Worm (Caenorhabditis elegans) whole organism, late embryonic: Measurements from ENCODE around the gene Y47D7A.6.

Experiments used
- C08G9.2 ChIP-seq: sonication (generic microtip); optimal IDR thresholded peaks from 2 replicates; lab custom pipeline; 2016; ENCODE audit warnings: mild to moderate bottlenecking, missing genetic modification characterization, moderate library complexity, missing compliant biosample characterization
- F13H6.1 ChIP-seq: sonication (generic microtip); optimal IDR thresholded peaks from 2 replicates; lab custom pipeline; 2016; ENCODE audit warnings: missing genetic modification characterization, missing compliant biosample characterization
- K02D7.2 ChIP-seq: sonication (generic microtip); optimal IDR thresholded peaks from 2 replicates; lab custom pipeline; 2017; ENCODE audit warnings: mild to moderate bottlenecking, missing genetic modification characterization, missing compliant biosample characterization
- T23F11.4 ChIP-seq: fragments of 200-800 bp; sonication (Bioruptor generic); optimal IDR thresholded peaks from 2 replicates; lab custom pipeline; 2018; ENCODE audit warnings: mild to moderate bottlenecking, missing genetic modification characterization, missing compliant biosample characterization
- ama-1 ChIP-seq: fragments of 150-350 bp; optimal IDR thresholded peaks from 2 replicates; lab custom pipeline; 2014
- ceh-18 ChIP-seq: sonication (generic microtip); optimal IDR thresholded peaks from 2 replicates; lab custom pipeline; 2016; ENCODE audit warnings: missing genetic modification characterization, missing compliant biosample characterization
- ceh-2 ChIP-seq: sonication (generic microtip); optimal IDR thresholded peaks from 2 replicates; lab custom pipeline; 2016; ENCODE audit warnings: missing genotype, missing genetic modification characterization, missing compliant biosample characterization
- ceh-22 ChIP-seq: sonication (generic microtip); optimal IDR thresholded peaks from 2 replicates; lab custom pipeline; 2017; ENCODE audit warnings: missing biosample characterization, missing genetic modification characterization
- ceh-24 ChIP-seq: sonication (generic microtip); optimal IDR thresholded peaks from 2 replicates; lab custom pipeline; 2016; ENCODE audit warnings: mild to moderate bottlenecking, missing genetic modification characterization, missing compliant biosample characterization
- ceh-30 ChIP-seq: fragments of 150-350 bp; optimal IDR thresholded peaks from 2 replicates; lab custom pipeline; 2014; ENCODE audit warnings: missing biosample characterization, missing genetic modification characterization
- ceh-34 ChIP-seq: sonication (generic microtip); optimal IDR thresholded peaks from 2 replicates; lab custom pipeline; 2016; ENCODE audit warnings: mild to moderate bottlenecking, missing genetic modification characterization, missing compliant biosample characterization
- ceh-6 ChIP-seq: fragments of 200-800 bp; sonication (Bioruptor generic); optimal IDR thresholded peaks from 2 replicates; lab custom pipeline; 2018; ENCODE audit warnings: mild to moderate bottlenecking, missing genetic modification characterization, missing compliant biosample characterization
- che-1 ChIP-seq: sonication (generic microtip); optimal IDR thresholded peaks from 2 replicates; lab custom pipeline; 2016; ENCODE audit warnings: mild to moderate bottlenecking, missing genetic modification characterization, missing compliant biosample characterization
- dmd-4 ChIP-seq: sonication (generic microtip); optimal IDR thresholded peaks from 2 replicates; lab custom pipeline; 2016; ENCODE audit warnings: borderline replicate concordance, missing genetic modification characterization, missing compliant biosample characterization
- dve-1 ChIP-seq: sonication (generic microtip); optimal IDR thresholded peaks from 2 replicates; lab custom pipeline; 2017; ENCODE audit warnings: antibody characterized with exemption, mild to moderate bottlenecking, missing genetic modification characterization, missing compliant biosample characterization
- elt-2 ChIP-seq: sonication (generic microtip); optimal IDR thresholded peaks from 2 replicates; lab custom pipeline; 2016; ENCODE audit warnings: missing genetic modification reagents, missing genetic modification characterization, missing compliant biosample characterization
- elt-4 ChIP-seq: sonication (generic microtip); optimal IDR thresholded peaks from 2 replicates; lab custom pipeline; 2016; ENCODE audit warnings: missing genetic modification characterization, missing compliant biosample characterization
- fax-1 ChIP-seq: sonication (generic microtip); optimal IDR thresholded peaks from 2 replicates; lab custom pipeline; 2016; ENCODE audit warnings: missing genotype, missing genetic modification characterization, missing compliant biosample characterization
- fkh-10 ChIP-seq: fragments of 150-350 bp; optimal IDR thresholded peaks from 2 replicates; lab custom pipeline; 2014; ENCODE audit warnings: missing biosample characterization, missing genetic modification reagents, missing genetic modification characterization
- fkh-6 ChIP-seq: sonication (generic microtip); optimal IDR thresholded peaks from 2 replicates; lab custom pipeline; 2016; ENCODE audit warnings: missing genetic modification characterization, missing compliant biosample characterization
- gmeb-2 ChIP-seq: sonication (generic microtip); optimal IDR thresholded peaks from 2 replicates; lab custom pipeline; 2016; ENCODE audit warnings: missing genetic modification characterization, inconsistent platforms, missing compliant biosample characterization
- hlh-13 ChIP-seq: fragments of 200-800 bp; sonication (Bioruptor generic); optimal IDR thresholded peaks from 2 replicates; lab custom pipeline; 2018; ENCODE audit warnings: mild to moderate bottlenecking, missing genetic modification characterization, missing compliant biosample characterization
- hlh-15 ChIP-seq: sonication (generic microtip); optimal IDR thresholded peaks from 2 replicates; lab custom pipeline; 2016; ENCODE audit warnings: missing genetic modification characterization, missing compliant biosample characterization
- hlh-30 ChIP-seq: sonication (generic microtip); optimal IDR thresholded peaks from 2 replicates; lab custom pipeline; 2017; ENCODE audit warnings: antibody characterized with exemption, missing genetic modification characterization, missing compliant biosample characterization; ENCODE audit not compliant: insufficient read depth
- hlh-8 ChIP-seq: sonication (generic microtip); optimal IDR thresholded peaks from 2 replicates; lab custom pipeline; 2016; ENCODE audit warnings: missing genotype, missing genetic modification characterization, missing compliant biosample characterization
- lim-6 ChIP-seq: sonication (generic microtip); optimal IDR thresholded peaks from 2 replicates; lab custom pipeline; 2016; ENCODE audit warnings: missing genetic modification characterization, missing compliant biosample characterization
- lin-11 ChIP-seq: fragments of 200-800 bp; sonication (Bioruptor generic); optimal IDR thresholded peaks from 2 replicates; lab custom pipeline; 2018; ENCODE audit warnings: mild to moderate bottlenecking, missing genetic modification characterization, missing compliant biosample characterization
- madf-2 ChIP-seq: sonication (generic microtip); optimal IDR thresholded peaks from 2 replicates; lab custom pipeline; 2017; ENCODE audit warnings: missing genetic modification characterization, missing compliant biosample characterization
- nfya-1 ChIP-seq: sonication (generic microtip); optimal IDR thresholded peaks from 2 replicates; lab custom pipeline; 2017; ENCODE audit warnings: missing genetic modification characterization, mild to moderate bottlenecking, missing compliant biosample characterization, antibody characterized with exemption, moderate library complexity
- nhr-232 ChIP-seq: sonication (generic microtip); optimal IDR thresholded peaks from 2 replicates; lab custom pipeline; 2016; ENCODE audit warnings: missing genetic modification characterization, missing compliant biosample characterization
- pag-3 ChIP-seq: sonication (generic microtip); optimal IDR thresholded peaks from 2 replicates; lab custom pipeline; 2016; ENCODE audit warnings: missing compliant biosample characterization, missing genetic modification characterization, borderline replicate concordance
- pat-9 ChIP-seq: fragments of 200-800 bp; sonication (Bioruptor generic); optimal IDR thresholded peaks from 2 replicates; lab custom pipeline; 2018; ENCODE audit warnings: mild to moderate bottlenecking, missing genetic modification characterization, moderate library complexity, missing compliant biosample characterization
- pax-1 ChIP-seq: fragments of 150-350 bp; optimal IDR thresholded peaks from 2 replicates; lab custom pipeline; 2014; ENCODE audit warnings: missing biosample characterization, missing genetic modification characterization
- ref-2 ChIP-seq: sonication (generic microtip); optimal IDR thresholded peaks from 2 replicates; lab custom pipeline; 2016; ENCODE audit warnings: missing genetic modification characterization, missing compliant biosample characterization
- rnt-1 ChIP-seq: sonication (generic microtip); optimal IDR thresholded peaks from 2 replicates; lab custom pipeline; 2016; ENCODE audit warnings: missing genetic modification characterization, missing compliant biosample characterization
- sdc-2 ChIP-seq: sonication (generic microtip); optimal IDR thresholded peaks from 2 replicates; lab custom pipeline; 2016; ENCODE audit warnings: missing genotype, missing genetic modification characterization, missing compliant biosample characterization
- sox-4 ChIP-seq: sonication (generic microtip); optimal IDR thresholded peaks from 2 replicates; lab custom pipeline; 2017; ENCODE audit warnings: mild to moderate bottlenecking, missing genetic modification characterization, inconsistent platforms, missing compliant biosample characterization
- unc-3 ChIP-seq, 2 experiments: fragments of 200-800 bp in 1 of 2; sonication (Bioruptor generic) in 1 of 2; sonication (generic microtip) in 1 of 2; conservative IDR thresholded peaks in 1 of 2; optimal IDR thresholded peaks in 1 of 2; 2 replicates each; pipeline versions ENCODE4 v1.3.6 to Lab custom; 2016 to 2022; ENCODE audit warnings: missing compliant biosample characterization in 2 of 2, missing genetic modification characterization in 2 of 2, missing genetic modification reagents in 1 of 2
- zip-5 ChIP-seq: sonication (generic microtip); optimal IDR thresholded peaks from 2 replicates; lab custom pipeline; 2016; ENCODE audit warnings: missing genetic modification characterization, missing compliant biosample characterization

Y47D7A.6 gene

DNA sequence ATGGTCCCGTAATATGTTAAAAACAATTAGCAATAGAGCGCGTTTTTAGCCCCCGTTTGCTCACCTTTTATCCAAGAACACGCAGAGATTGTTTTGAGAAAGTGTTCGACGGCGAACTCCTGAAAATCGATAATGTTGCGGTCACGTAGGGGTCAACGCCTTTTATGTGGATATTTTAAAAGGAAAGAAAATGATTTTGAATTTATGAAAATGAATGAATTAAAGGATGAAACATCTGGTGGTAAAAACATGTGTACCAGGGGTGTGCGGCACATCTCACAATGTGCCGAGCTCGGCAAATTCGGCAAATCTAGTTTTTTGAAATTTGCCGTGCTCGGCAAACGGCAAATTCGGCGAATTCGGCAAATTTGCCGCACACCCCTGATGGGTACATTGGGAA, 17.9 kb downstream of the Y47D7A.6 start, which contains the start of gene F13A2.4:
F13A2.4 (minus strand) TSS at position 101 of the 400 bp plus-strand sequence.
- no peak for TF ChIP-seq ceh-34 (tag; lab: Kevin White, UChicago)
- no peak for TF ChIP-seq fkh-6 (tag; lab: Kevin White, UChicago)
- TF ChIP-seq ceh-22 (tag; lab: Kevin White, UChicago) = no peak
- no peak for TF ChIP-seq pat-9 (tag; lab: Kevin White, UChicago)
- TF ChIP-seq elt-4 (tag; lab: Kevin White, UChicago) = no peak
- no peak for TF ChIP-seq ama-1 (lab: Kevin White, UChicago)
- no peak for TF ChIP-seq dve-1 (tag; lab: Kevin White, UChicago)
- no peak for TF ChIP-seq pax-1 (tag; lab: Kevin White, UChicago)
- no peak for TF ChIP-seq pag-3 (tag; lab: Kevin White, UChicago)
- TF ChIP-seq lim-6 = no peak
- no peak for TF ChIP-seq zip-5 (tag; lab: Kevin White, UChicago)
- TF ChIP-seq ceh-2 (tag; lab: Kevin White, UChicago) = no peak
- TF ChIP-seq nfya-1 = no peak
- TF ChIP-seq ceh-24 = no peak
- no peak for TF ChIP-seq unc-3 (GFP tag; conservative IDR thresholded peaks at IDR 0.05; lab: Robert Waterston, UW)
- TF ChIP-seq unc-3 (tag; optimal IDR thresholded peaks at IDR 0.05; lab: Kevin White, UChicago) = no peak

DNA sequence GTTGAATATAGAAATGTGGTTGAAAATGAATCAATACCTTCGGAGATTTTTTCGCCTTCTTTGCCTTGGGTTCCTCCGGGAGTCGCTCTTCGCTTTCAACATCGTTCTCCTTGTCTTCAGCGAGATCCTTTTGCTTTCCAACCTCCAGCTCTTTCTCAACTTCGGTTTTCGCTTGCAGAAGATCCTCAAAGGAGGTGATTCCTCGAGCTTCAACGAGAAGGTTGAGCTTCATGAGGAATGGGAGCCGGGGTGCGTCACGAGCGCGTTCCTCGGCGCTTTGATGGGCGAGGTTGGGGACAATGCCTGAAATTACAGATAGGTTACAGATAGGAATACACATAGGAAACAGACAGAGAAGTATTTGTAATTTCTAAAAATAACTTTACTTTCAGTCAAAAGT, 19.1 kb downstream of the Y47D7A.6 start:
- TF ChIP-seq K02D7.2 (tag; lab: Kevin White, UChicago) = no peak
- TF ChIP-seq nhr-232 = no peak
- no peak for TF ChIP-seq sox-4 (tag; lab: Kevin White, UChicago)
- no peak for TF ChIP-seq ceh-2 (tag; lab: Kevin White, UChicago)
- no peak for TF ChIP-seq ref-2 (tag; lab: Kevin White, UChicago)
- TF ChIP-seq T23F11.4 (GFP tag; lab: Kevin White, UChicago) = no peak
- TF ChIP-seq che-1 (tag; lab: Kevin White, UChicago) = no peak
- no peak for TF ChIP-seq ceh-22 (tag; lab: Kevin White, UChicago)
- no peak for TF ChIP-seq hlh-30 (tag; lab: Kevin White, UChicago)
- TF ChIP-seq, all 69 proteins: peak for 0

DNA sequence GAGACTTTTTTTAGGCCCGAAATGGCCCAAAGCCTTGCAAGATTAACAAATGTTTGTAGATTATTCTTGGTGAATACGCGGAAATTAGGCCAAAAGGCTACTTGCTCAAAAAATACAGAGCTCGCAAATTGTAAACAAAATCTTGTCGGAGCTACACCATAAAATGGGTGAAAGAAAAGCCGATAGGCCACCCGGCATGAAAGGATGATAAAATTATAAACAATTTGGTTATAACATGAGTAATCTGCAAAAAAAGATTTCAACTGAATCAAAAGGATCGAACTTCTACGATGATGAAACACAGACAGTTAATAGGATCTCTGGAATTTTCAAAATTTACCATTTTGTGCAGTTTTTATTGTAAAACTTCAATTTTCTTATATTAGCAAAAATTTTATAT, 19.9 kb downstream of the Y47D7A.6 start:
- TF ChIP-seq fkh-10 (no peak), ceh-6 (GFP tag; lab: Kevin White, UChicago) (no peak), elt-2 (no peak), lin-11 (no peak), che-1 (tag; lab: Kevin White, UChicago) (no peak), fax-1 (tag; lab: Kevin White, UChicago) (no peak), madf-2 (tag; lab: Kevin White, UChicago) (no peak), nfya-1 (no peak), ceh-24 (no peak), pag-3 (tag; lab: Kevin White, UChicago) (no peak), dmd-4 (tag; lab: Kevin White, UChicago) (no peak), lim-6 (no peak), hlh-8 (tag; lab: Kevin White, UChicago) (no peak), ceh-22 (tag; lab: Kevin White, UChicago) (no peak), elt-4 (tag; lab: Kevin White, UChicago) (no peak), sdc-2 (tag; lab: Kevin White, UChicago) (no peak), gmeb-2 (tag; lab: Kevin White, UChicago) (no peak), rnt-1 (tag; lab: Kevin White, UChicago) (no peak)
- TF ChIP-seq, all 69 proteins: peak for 0

DNA sequence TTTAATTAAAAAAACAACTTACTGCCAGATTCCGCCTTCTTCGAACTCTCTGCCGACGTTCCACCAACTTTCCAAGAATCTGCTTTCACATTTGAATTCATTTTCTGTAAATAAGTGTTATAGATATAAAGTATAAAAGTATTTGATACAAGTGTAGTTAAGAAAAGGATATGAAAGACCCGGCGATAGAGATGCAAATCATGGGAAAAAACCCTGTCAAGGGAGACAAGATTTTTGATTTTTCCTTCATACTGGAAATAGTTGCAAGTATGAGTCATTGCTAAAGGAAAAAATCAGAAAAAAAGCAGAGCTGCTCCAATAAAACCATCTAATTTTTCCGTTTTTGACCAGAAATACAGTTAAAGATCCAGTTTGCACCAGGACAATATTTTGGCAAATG, 21.8 kb downstream of the Y47D7A.6 start, which contains the start of gene F13A2.3:
F13A2.3 (minus strand) TSS at position 101 of the 400 bp plus-strand sequence.
- TF ChIP-seq hlh-13 (GFP tag; lab: Kevin White, UChicago) (no peak), pat-9 (tag; lab: Kevin White, UChicago) (no peak), nfya-1 (no peak), C08G9.2 (tag; lab: Kevin White, UChicago) (no peak), ceh-2 (tag; lab: Kevin White, UChicago) (no peak), elt-2 (no peak), elt-4 (tag; lab: Kevin White, UChicago) (no peak), ceh-18 (no peak), hlh-15 (tag; lab: Kevin White, UChicago) (no peak), ceh-24 (no peak), zip-5 (tag; lab: Kevin White, UChicago) (no peak), ceh-30 (tag; lab: Kevin White, UChicago) (no peak), F13H6.1 (tag; lab: Kevin White, UChicago) (no peak), pax-1 (tag; lab: Kevin White, UChicago) (no peak), pag-3 (tag; lab: Kevin White, UChicago) (no peak), fax-1 (tag; lab: Kevin White, UChicago) (no peak), lin-11 (no peak)
